Fruit fly (Drosophila melanogaster) whole organism, embryonic: ENCODE results near the gene GstO3.

Experiments used
- CG10654 ChIP-seq: fragments of 200-800 bp; sonication (Bioruptor generic); optimal IDR thresholded peaks from 2 replicates; lab custom pipeline; 2016; ENCODE audit warnings: missing biosample characterization, missing genetic modification characterization
- CG11456 ChIP-seq: fragments of 200-800 bp; sonication (Bioruptor generic); IDR thresholded peaks from 3 replicates; pipeline ENCODE4 v1.3.6; 2022; ENCODE audit warnings: missing biosample characterization, missing genetic modification characterization
- CG12219 ChIP-seq: fragments of 200-800 bp; sonication (Bioruptor generic); optimal IDR thresholded peaks from 3 replicates; lab custom pipeline; 2018; ENCODE audit warnings: missing biosample characterization, mild to moderate bottlenecking, missing genetic modification characterization
- CG13775 ChIP-seq: fragments of 200-800 bp; sonication (Bioruptor generic); optimal IDR thresholded peaks from 3 replicates; lab custom pipeline; 2017; ENCODE audit warnings: missing biosample characterization, mild to moderate bottlenecking, missing genetic modification characterization
- CG14050 ChIP-seq: fragments of 200-800 bp; sonication (Bioruptor generic); IDR thresholded peaks from 3 replicates; pipeline ENCODE4 v1.3.6; 2022; ENCODE audit warnings: missing biosample characterization, missing genetic modification characterization
- CG15073 ChIP-seq: fragments of 200-800 bp; sonication (Bioruptor generic); optimal IDR thresholded peaks from 2 replicates; lab custom pipeline; 2016; ENCODE audit warnings: missing biosample characterization, missing genetic modification characterization
- CG2116 ChIP-seq: fragments of 200-800 bp; sonication (Bioruptor generic); optimal IDR thresholded peaks from 3 replicates; lab custom pipeline; 2018; ENCODE audit warnings: missing biosample characterization, mild to moderate bottlenecking, missing genetic modification characterization
- CG6654 ChIP-seq: fragments of 200-800 bp; sonication (Bioruptor generic); optimal IDR thresholded peaks from 2 replicates; lab custom pipeline; 2017; ENCODE audit warnings: missing biosample characterization, mild to moderate bottlenecking, missing genetic modification characterization
- CG6813 ChIP-seq: fragments of 200-800 bp; sonication (Bioruptor generic); optimal IDR thresholded peaks from 2 replicates; lab custom pipeline; 2017; ENCODE audit warnings: missing biosample characterization, missing genetic modification characterization, mild to moderate bottlenecking, moderate library complexity, missing genetic modification reagents
- CG8388 ChIP-seq: fragments of 200-800 bp; sonication (Bioruptor generic); optimal IDR thresholded peaks from 2 replicates; lab custom pipeline; 2019; ENCODE audit warnings: missing biosample characterization, mild to moderate bottlenecking, missing genetic modification characterization, moderate library complexity
- CG8478 ChIP-seq: fragments of >200 bp; optimal IDR thresholded peaks from 2 replicates; lab custom pipeline; 2018
- CG9817 ChIP-seq: fragments of 200-800 bp; sonication (Bioruptor generic); optimal IDR thresholded peaks from 2 replicates; lab custom pipeline; 2018; ENCODE audit warnings: missing biosample characterization, mild to moderate bottlenecking, missing genetic modification characterization, moderate library complexity
- CoRest ChIP-seq: fragments of 200-800 bp; sonication (Bioruptor generic); optimal IDR thresholded peaks from 3 replicates; lab custom pipeline; 2018; ENCODE audit warnings: missing biosample characterization, mild to moderate bottlenecking, missing genetic modification characterization, moderate library complexity
- D ChIP-seq, 2 experiments: fragments of 200-800 bp in 1 of 2; fragments of >200 bp in 1 of 2; sonication (Bioruptor generic) in 1 of 2; optimal IDR thresholded peaks; 2 replicates in 1 of 2; 3 replicates in 1 of 2; lab custom pipeline; 2017; ENCODE audit warnings: mild to moderate bottlenecking in 1 of 2, missing biosample characterization in 1 of 2, missing genetic modification characterization in 1 of 2, missing genetic modification reagents in 1 of 2
- D19A ChIP-seq: fragments of 200-800 bp; optimal IDR thresholded peaks from 3 replicates; lab custom pipeline; 2019; ENCODE audit warnings: missing biosample characterization, mild to moderate bottlenecking, missing genetic modification characterization, moderate library complexity
- Dfd ChIP-seq, 2 experiments: fragments of >200 bp; optimal IDR thresholded peaks; 2 replicates each; lab custom pipeline; 2017; ENCODE audit warnings: missing biosample characterization in 2 of 2, missing genetic modification characterization in 2 of 2
- Dip3 ChIP-seq: fragments of 200-800 bp; sonication (Bioruptor generic); optimal IDR thresholded peaks from 3 replicates; lab custom pipeline; 2016; ENCODE audit warnings: missing biosample characterization, missing genetic modification characterization
- Doc3 ChIP-seq: fragments of 200-800 bp; sonication (Bioruptor generic); IDR thresholded peaks from 3 replicates; pipeline ENCODE4 v1.3.6; 2022; ENCODE audit warnings: missing biosample characterization, missing genetic modification characterization; ENCODE audit not compliant: partially characterized antibody
- Dp ChIP-seq: fragments of 200-800 bp; sonication (Bioruptor generic); optimal IDR thresholded peaks from 2 replicates; lab custom pipeline; 2018; ENCODE audit warnings: missing biosample characterization, mild to moderate bottlenecking, missing genetic modification characterization, moderate library complexity
- Drgx ChIP-seq: fragments of 200-800 bp; sonication (Bioruptor generic); IDR thresholded peaks from 2 replicates; pipeline ENCODE4 v1.3.6; 2022; ENCODE audit warnings: missing biosample characterization, missing genetic modification characterization
- Ets65A ChIP-seq: fragments of 200-800 bp; sonication (Bioruptor generic); peaks from one replicate; lab custom pipeline; 2016; ENCODE audit warnings: missing biosample characterization, missing genetic modification characterization
- Fer2 ChIP-seq: fragments of 200-800 bp; sonication (Bioruptor generic); optimal IDR thresholded peaks from 2 replicates; lab custom pipeline; 2018; ENCODE audit warnings: missing biosample characterization, mild to moderate bottlenecking, missing genetic modification characterization, moderate library complexity
- H15 ChIP-seq: fragments of 200-800 bp; sonication (Bioruptor generic); IDR thresholded peaks from 3 replicates; pipeline ENCODE4 v1.3.6; 2022; ENCODE audit warnings: missing biosample characterization, missing genetic modification characterization
- Lhr ChIP-seq: fragments of 200-800 bp; sonication (Bioruptor generic); optimal IDR thresholded peaks from 3 replicates; lab custom pipeline; 2017; ENCODE audit warnings: mild to moderate bottlenecking, missing biosample characterization, missing genetic modification reagents, missing genetic modification characterization
- Mrtf ChIP-seq: fragments of 200-800 bp; sonication (Bioruptor generic); IDR thresholded peaks from 3 replicates; pipeline ENCODE4 v1.3.6; 2022; ENCODE audit warnings: missing biosample characterization, missing genetic modification characterization
- Nf-YC ChIP-seq: fragments of 200-800 bp; optimal IDR thresholded peaks from 3 replicates; lab custom pipeline; 2019; ENCODE audit warnings: missing biosample characterization, mild to moderate bottlenecking, missing genetic modification characterization, moderate library complexity
- Sox102F ChIP-seq: fragments of 200-800 bp; sonication (Bioruptor generic); optimal IDR thresholded peaks from 2 replicates; lab custom pipeline; 2018; ENCODE audit warnings: missing biosample characterization, mild to moderate bottlenecking, missing genetic modification characterization, moderate library complexity
- Tbp ChIP-seq: fragments of >200 bp; optimal IDR thresholded peaks from 2 replicates; lab custom pipeline; 2018; ENCODE audit warnings: missing biosample characterization, missing genetic modification characterization
- ab ChIP-seq: fragments of 200-800 bp; sonication (Bioruptor generic); optimal IDR thresholded peaks from 2 replicates; lab custom pipeline; 2016; ENCODE audit warnings: missing biosample characterization, missing genetic modification characterization
- al ChIP-seq: fragments of 200-800 bp; sonication (Bioruptor generic); IDR thresholded peaks from 2 replicates; pipeline ENCODE4 v1.3.6; 2022; ENCODE audit warnings: missing biosample characterization, missing genetic modification characterization
- ara ChIP-seq: fragments of 200-800 bp; sonication (Bioruptor generic); IDR thresholded peaks from 2 replicates; pipeline ENCODE4 v1.3.6; 2022; ENCODE audit warnings: missing biosample characterization, missing genetic modification characterization
- cas ChIP-seq: fragments of 200-800 bp; sonication (Bioruptor generic); IDR thresholded peaks from 2 replicates; pipeline ENCODE4 v1.3.6; 2022; ENCODE audit warnings: missing biosample characterization, missing genetic modification characterization
- cato ChIP-seq: fragments of 200-800 bp; sonication (Bioruptor generic); optimal IDR thresholded peaks from 2 replicates; lab custom pipeline; 2016; ENCODE audit warnings: missing biosample characterization, missing genetic modification characterization, borderline replicate concordance
- cg ChIP-seq: fragments of 200-800 bp; sonication (Bioruptor generic); optimal IDR thresholded peaks from 3 replicates; lab custom pipeline; 2019; ENCODE audit warnings: missing biosample characterization, mild to moderate bottlenecking, missing genetic modification characterization, moderate library complexity
- crp ChIP-seq, 2 experiments: fragments of 200-800 bp; sonication (Bioruptor generic); optimal IDR thresholded peaks; 2 replicates in 1 of 2; 3 replicates in 1 of 2; lab custom pipeline; 2017; ENCODE audit warnings: missing biosample characterization in 2 of 2, missing genetic modification characterization in 2 of 2, mild to moderate bottlenecking in 1 of 2, moderate library complexity in 1 of 2
- fd96Cb ChIP-seq: fragments of 200-800 bp; sonication (Bioruptor generic); optimal IDR thresholded peaks from 2 replicates; lab custom pipeline; 2018; ENCODE audit warnings: missing biosample characterization, mild to moderate bottlenecking, missing genetic modification characterization, moderate library complexity
- ftz-f1 ChIP-seq: fragments of 200-800 bp; sonication (Bioruptor generic); optimal IDR thresholded peaks from 2 replicates; lab custom pipeline; 2016; ENCODE audit warnings: missing biosample characterization, missing genetic modification characterization
- insv ChIP-seq, 2 experiments: fragments of 200-800 bp; sonication (Bioruptor generic); optimal IDR thresholded peaks; 3 replicates each; lab custom pipeline; 2016 to 2018; ENCODE audit warnings: missing biosample characterization in 2 of 2, missing genetic modification characterization in 2 of 2
- luna ChIP-seq: fragments of 200-800 bp; sonication (Bioruptor generic); optimal IDR thresholded peaks from 2 replicates; lab custom pipeline; 2016; ENCODE audit warnings: missing biosample characterization, missing genetic modification characterization
- nmo ChIP-seq: fragments of 200-800 bp; sonication (Bioruptor generic); optimal IDR thresholded peaks from 2 replicates; lab custom pipeline; 2018; ENCODE audit warnings: missing biosample characterization, mild to moderate bottlenecking, missing genetic modification characterization, moderate library complexity
- p53 ChIP-seq: fragments of 200-800 bp; sonication (Bioruptor generic); optimal IDR thresholded peaks from 2 replicates; lab custom pipeline; 2016; ENCODE audit warnings: missing biosample characterization, missing genetic modification characterization
- pros ChIP-seq: fragments of 200-800 bp; sonication (Bioruptor generic); optimal IDR thresholded peaks from 3 replicates; lab custom pipeline; 2019; ENCODE audit warnings: missing biosample characterization, mild to moderate bottlenecking, missing genetic modification characterization, moderate library complexity
- ro ChIP-seq: fragments of 200-800 bp; sonication (Bioruptor generic); IDR thresholded peaks from 2 replicates; pipeline ENCODE4 v1.3.6; 2022; ENCODE audit warnings: missing biosample characterization, missing genetic modification characterization
- row ChIP-seq: fragments of 200-800 bp; sonication (Bioruptor generic); IDR thresholded peaks from 3 replicates; pipeline ENCODE4 v1.3.6; 2022; ENCODE audit warnings: missing biosample characterization, missing genetic modification characterization
- sisA ChIP-seq: fragments of 200-800 bp; sonication (Bioruptor generic); IDR thresholded peaks from 2 replicates; pipeline ENCODE4 v1.3.6; 2022; ENCODE audit warnings: missing biosample characterization, missing genetic modification characterization
- sqz ChIP-seq: fragments of 200-800 bp; sonication (Bioruptor generic); optimal IDR thresholded peaks from 3 replicates; lab custom pipeline; 2018; ENCODE audit warnings: missing biosample characterization, mild to moderate bottlenecking, missing genetic modification characterization
- tll ChIP-seq, 2 experiments: fragments of 200-800 bp in 1 of 2; fragments of >200 bp in 1 of 2; sonication (Bioruptor generic) in 1 of 2; optimal IDR thresholded peaks; 2 replicates each; lab custom pipeline; 2017 to 2019; ENCODE audit warnings: missing biosample characterization in 2 of 2, missing genetic modification characterization in 2 of 2, mild to moderate bottlenecking in 1 of 2, moderate library complexity in 1 of 2
- usp ChIP-seq: fragments of >200 bp; optimal IDR thresholded peaks from 2 replicates; lab custom pipeline; 2017; ENCODE audit warnings: missing biosample characterization, missing genetic modification characterization
- zen2 ChIP-seq: fragments of 200-800 bp; sonication (Bioruptor generic); IDR thresholded peaks from 3 replicates; pipeline ENCODE4 v1.3.6; 2022; ENCODE audit warnings: missing biosample characterization, missing genetic modification characterization; ENCODE audit not compliant: partially characterized antibody

The GstO3 gene

dm6 chr3L:8547104-8547523 is 28.4 kb downstream of the GstO3 start (continued):
- TF ChIP-seq nmo (GFP tag; lab: Kevin White, UChicago) (peak; percentile 90), CG6654 (GFP tag; lab: Kevin White, UChicago) (peak; percentile 76), Dfd (GFP tag; optimal IDR thresholded peaks at IDR 0.05; lab: Kevin White, UChicago) (no peak), CG13775 (peak; percentile 81), luna (GFP tag; lab: Kevin White, UChicago) (peak; percentile 46), Dip3 (peak; percentile 72), insv (GFP tag; optimal IDR thresholded peaks at IDR 0.05; lab: Kevin White, UChicago) (peak in 1 of 2 experiments; percentile 40), tll (GFP tag; optimal IDR thresholded peaks at IDR 0.05; lab: Kevin White, UChicago) (no peak), crp (GFP tag; optimal IDR thresholded peaks at IDR 0.05; lab: Kevin White, UChicago) (peak in 1 of 2 experiments; percentile 50), Dp (GFP tag; lab: Kevin White, UChicago) (no peak), CG6813 (GFP tag; lab: Kevin White, UChicago) (peak; percentile 78), sqz (GFP tag; lab: Kevin White, UChicago) (peak; percentile 79), Mrtf (GFP tag; lab: Robert Waterston, UW) (peak; percentile 76; the same call in 2 of the 3 replicates), p53 (GFP tag; lab: Kevin White, UChicago) (no peak), pros (GFP tag; lab: Kevin White, UChicago) (no peak), ro (GFP tag; lab: Robert Waterston, UW) (peak; percentile 35; the same call in 1 of the 2 replicates), cg (no peak), D (optimal IDR thresholded peaks at IDR 0.05; lab: Kevin White, UChicago) (no peak), D (GFP tag; optimal IDR thresholded peaks at IDR 0.05; lab: Kevin White, UChicago) (peak; percentile 71), fd96Cb (tag; lab: Kevin White, UChicago) (peak; percentile 86), ab (peak; percentile 13), Drgx (GFP tag; lab: Robert Waterston, UW) (peak; percentile 80), cato (GFP tag; lab: Kevin White, UChicago) (peak; percentile 44), zen2 (GFP tag; lab: Robert Waterston, UW) (no peak), Doc3 (no peak), Nf-YC (tag; lab: Kevin White, UChicago) (peak; percentile 75), ftz-f1 (GFP tag; lab: Kevin White, UChicago) (no peak)

- 0 out of 3 replicates have a peak, but pooled peaks have one; percentile 15 for TF ChIP-seq CG14050 (GFP tag; lab: Robert Waterston, UW)
- TF ChIP-seq Fer2 = no peak
- TF ChIP-seq CG8388 = peak; percentile 62
- TF ChIP-seq CG9817 = peak; percentile 25
- TF ChIP-seq D19A (tag; lab: Kevin White, UChicago) = peak; percentile 56
- peak; percentile 11 for TF ChIP-seq Lhr (GFP tag; lab: Kevin White, UChicago)
- TF ChIP-seq sisA (GFP tag; lab: Robert Waterston, UW) = peak; percentile 40
- no peak for TF ChIP-seq CG15073 (GFP tag; lab: Kevin White, UChicago)
- TF ChIP-seq cas (GFP tag; lab: Robert Waterston, UW) = no peak
- TF ChIP-seq CG2116 (GFP tag; lab: Kevin White, UChicago) = peak; percentile 38
- 0 out of 3 replicates have a peak, but pooled peaks have one; percentile 18 for TF ChIP-seq H15 (GFP tag; lab: Robert Waterston, UW)
- no peak for TF ChIP-seq Tbp (GFP tag; lab: Kevin White, UChicago)
- no peak for TF ChIP-seq usp (GFP tag; lab: Kevin White, UChicago)
- peak; percentile 35 for TF ChIP-seq CG12219
- TF ChIP-seq CG11456 (GFP tag; lab: Robert Waterston, UW) = no peak
- TF ChIP-seq row (GFP tag; lab: Robert Waterston, UW) = peak; percentile 67
- TF ChIP-seq CoRest (tag; lab: Kevin White, UChicago) = peak; percentile 63
- peak; percentile 68 for TF ChIP-seq Sox102F (GFP tag; lab: Kevin White, UChicago)
- peak; percentile 18; the same call in 1 of the 2 replicates for TF ChIP-seq ara (GFP tag; lab: Robert Waterston, UW)
- TF ChIP-seq Ets65A (GFP tag; lab: Kevin White, UChicago) = no peak
- no peak for TF ChIP-seq CG10654 (GFP tag; lab: Kevin White, UChicago)
- 0 out of 2 replicates have a peak, but pooled peaks have one; percentile 13 for TF ChIP-seq al (GFP tag; lab: Robert Waterston, UW)
- TF ChIP-seq CG8478 (lab: Kevin White, UChicago) = no peak
Measured at dm6 chr3L:8549183-8549890, 30.7 kb downstream of the GstO3 start.
